Worm (Caenorhabditis elegans): ENCODE measurements around the gene plr-1.
A peak's percentile ranks its signal among the peaks of the same experiment; 100 is the strongest.

plr-1 gene

ce11 chrIII:11489601-11490000 lies 32.9 kb downstream of the plr-1 start:
- no peak for TF ChIP-seq D2030.7 (GFP tag; IDR thresholded peaks at IDR 0.05)
- no peak for TF ChIP-seq Y53G8AR.9 (GFP tag; conservative IDR thresholded peaks at IDR 0.05)
- no peak for TF ChIP-seq mel-28 (tag; optimal IDR thresholded peaks at IDR 0.05; ENCODE audit: borderline replicate concordance)
- no peak for TF ChIP-seq akir-1 (GFP tag; optimal IDR thresholded peaks at IDR 0.05)
- no peak for TF ChIP-seq F37B4.10 (GFP tag; IDR thresholded peaks at IDR 0.05)
- no peak for TF ChIP-seq Y79H2A.3 (GFP tag; conservative IDR thresholded peaks at IDR 0.05)
- no peak for TF ChIP-seq madf-6 (GFP tag; IDR thresholded peaks at IDR 0.05)
- no peak for TF ChIP-seq F33H1.4 (GFP tag; IDR thresholded peaks at IDR 0.05)
- no peak for TF ChIP-seq nhr-179 (tag; optimal IDR thresholded peaks at IDR 0.05)
- no peak for TF ChIP-seq Y95B8A.8 (GFP tag; IDR thresholded peaks at IDR 0.05)
- TF ChIP-seq F39B2.1 (GFP tag; IDR thresholded peaks at IDR 0.05), result no peak
- TF ChIP-seq B0035.1 (tag; optimal IDR thresholded peaks at IDR 0.05), result no peak
- TF ChIP-seq ets-4 (GFP tag; optimal IDR thresholded peaks at IDR 0.05), result no peak

- TF ChIP-seq nfyb-1 (GFP tag; IDR thresholded peaks at IDR 0.05) (peak; percentile 72; the same call in 1 of the 2 replicates), F57C9.4 (tag; optimal IDR thresholded peaks at IDR 0.05) (no peak), sea-2 (GFP tag; IDR thresholded peaks at IDR 0.05) (no peak), hmg-20 (GFP tag; IDR thresholded peaks at IDR 0.05) (no peak), F57A8.1 (GFP tag; optimal IDR thresholded peaks at IDR 0.05) (no peak), hlh-26 (GFP tag; conservative IDR thresholded peaks at IDR 0.05) (no peak), mcd-1 (GFP tag; IDR thresholded peaks at IDR 0.05) (no peak), F23B12.7 (tag; optimal IDR thresholded peaks at IDR 0.05; ENCODE audit: insufficient read depth) (no peak)
Measured at ce11 chrIII:11490221-11490620, 33.5 kb downstream of the plr-1 start.

ce11 chrIII:11492489-11492888 lies 35.8 kb downstream of the plr-1 start:
- no peak for TF ChIP-seq hlh-26 (GFP tag; conservative IDR thresholded peaks at IDR 0.05)
- TF ChIP-seq mxl-1 (tag; optimal IDR thresholded peaks at IDR 0.05), result no peak
- no peak for TF ChIP-seq lsy-27 (tag; optimal IDR thresholded peaks at IDR 0.05; ENCODE audit: borderline replicate concordance, insufficient read depth)
- TF ChIP-seq snpc-1.3 (tag; optimal IDR thresholded peaks at IDR 0.05; ENCODE audit: insufficient read depth), result no peak
- TF ChIP-seq sea-2 (GFP tag; IDR thresholded peaks at IDR 0.05), result no peak
- no peak for TF ChIP-seq lsl-1 (GFP tag; optimal IDR thresholded peaks at IDR 0.05)
- TF ChIP-seq hmg-20 (GFP tag; IDR thresholded peaks at IDR 0.05), result no peak
- no peak for TF ChIP-seq ztf-28 (GFP tag; IDR thresholded peaks at IDR 0.05)
- TF ChIP-seq pha-4 (tag; optimal IDR thresholded peaks at IDR 0.05), result no peak
- TF ChIP-seq Y56A3A.18 (GFP tag; IDR thresholded peaks at IDR 0.05), result no peak
- no peak for TF ChIP-seq fkh-3 (tag; optimal IDR thresholded peaks at IDR 0.05)

ce11 chrIII:11496496-11496895 lies 39.8 kb downstream of the plr-1 start, which contains the start of gene Y66D12A.24:
TSS of gene Y66D12A.24 (plus strand) at chrIII:11496865.
- TF ChIP-seq lin-40 (tag; optimal IDR thresholded peaks at IDR 0.05) (peak; percentile 30), hmg-1.2 (GFP tag; IDR thresholded peaks at IDR 0.05) (peak; percentile 32; the same call in 1 of the 2 replicates), attf-6 (GFP tag; IDR thresholded peaks at IDR 0.05) (no peak), mcd-1 (GFP tag; IDR thresholded peaks at IDR 0.05) (no peak), attf-5 (GFP tag; optimal IDR thresholded peaks at IDR 0.05) (peak; percentile 58), egrh-3 (GFP tag; IDR thresholded peaks at IDR 0.05) (peak; percentile 59), cebp-1 (GFP tag; IDR thresholded peaks at IDR 0.05) (no peak), cebp-1 (tag; optimal IDR thresholded peaks at IDR 0.05) (peak; percentile 53), xnd-1 (tag; optimal IDR thresholded peaks at IDR 0.05) (no peak), ztf-26 (tag; optimal IDR thresholded peaks at IDR 0.05) (no peak), tbp1 (GFP tag; optimal IDR thresholded peaks at IDR 0.05) (peak; percentile 40), nhr-27 (tag; optimal IDR thresholded peaks at IDR 0.05) (no peak), athp-1 (tag; optimal IDR thresholded peaks at IDR 0.05) (no peak), nhr-90 (tag; optimal IDR thresholded peaks at IDR 0.05) (peak; percentile 1), nhr-80 (tag; optimal IDR thresholded peaks at IDR 0.05) (peak; percentile 91), sptf-2 (GFP tag; optimal IDR thresholded peaks at IDR 0.05) (no peak), hsf-1 (GFP tag; IDR thresholded peaks at IDR 0.05) (no peak), zfh-2 (GFP tag; conservative IDR thresholded peaks at IDR 0.05) (0 out of 2 replicates have a peak, but pooled peaks have one; percentile 22)

Measured in whole organism, young adult.